Fruit fly (Drosophila melanogaster) whole organism, embryonic: Measurements from ENCODE around the gene CG7402.

Source experiments
- Ada2b ChIP-seq: fragments of 200-800 bp; sonication (Bioruptor generic); IDR thresholded peaks from 2 replicates; pipeline ENCODE4 v1.3.6; 2022; ENCODE audit warnings: missing biosample characterization, missing genetic modification characterization
- Atf-2 ChIP-seq: fragments of 200-800 bp; sonication (Bioruptor generic); optimal IDR thresholded peaks from 2 replicates; lab custom pipeline; 2016; ENCODE audit warnings: missing biosample characterization, missing genetic modification characterization
- CG10274 ChIP-seq: fragments of 200-800 bp; sonication (Bioruptor generic); optimal IDR thresholded peaks from 3 replicates; lab custom pipeline; 2017; ENCODE audit warnings: missing biosample characterization, mild to moderate bottlenecking, missing genetic modification characterization
- CG11456 ChIP-seq: fragments of 200-800 bp; sonication (Bioruptor generic); IDR thresholded peaks from 3 replicates; pipeline ENCODE4 v1.3.6; 2022; ENCODE audit warnings: missing biosample characterization, missing genetic modification characterization
- CG11560 ChIP-seq: fragments of 200-800 bp; sonication (Bioruptor generic); IDR thresholded peaks from 3 replicates; pipeline ENCODE4 v1.3.6; 2022; ENCODE audit warnings: missing biosample characterization, missing genetic modification characterization
- CG12236 ChIP-seq: fragments of 200-800 bp; sonication (Bioruptor generic); optimal IDR thresholded peaks from 2 replicates; lab custom pipeline; 2016; ENCODE audit warnings: missing biosample characterization, missing genetic modification characterization
- CG15011 ChIP-seq: fragments of 200-800 bp; sonication (Bioruptor generic); optimal IDR thresholded peaks from 3 replicates; lab custom pipeline; 2018; ENCODE audit warnings: missing biosample characterization, mild to moderate bottlenecking, missing genetic modification characterization
- CG15514 ChIP-seq: fragments of 200-800 bp; sonication (Bioruptor generic); optimal IDR thresholded peaks from 3 replicates; lab custom pipeline; 2017; ENCODE audit warnings: missing biosample characterization, missing genetic modification characterization, mild to moderate bottlenecking, moderate library complexity, missing genetic modification reagents
- CG18262 ChIP-seq: fragments of 200-800 bp; optimal IDR thresholded peaks from 3 replicates; lab custom pipeline; 2019; ENCODE audit warnings: missing biosample characterization, mild to moderate bottlenecking, missing genetic modification characterization, moderate library complexity
- CG30431 ChIP-seq: fragments of 200-800 bp; sonication (Bioruptor generic); optimal IDR thresholded peaks from 2 replicates; lab custom pipeline; 2017; ENCODE audit warnings: missing biosample characterization, missing genetic modification characterization
- CG31388 ChIP-seq: fragments of 200-800 bp; sonication (Bioruptor generic); optimal IDR thresholded peaks from 2 replicates; lab custom pipeline; 2016; ENCODE audit warnings: missing biosample characterization, missing genetic modification characterization
- CG3163 ChIP-seq: fragments of 200-800 bp; sonication (Bioruptor generic); optimal IDR thresholded peaks from 3 replicates; lab custom pipeline; 2016; ENCODE audit warnings: missing biosample characterization, missing genetic modification characterization
- CG3726 ChIP-seq: fragments of 200-800 bp; sonication (Bioruptor generic); IDR thresholded peaks from 3 replicates; pipeline ENCODE4, ENCODE4 v1.3.6; 2022; ENCODE audit warnings: missing biosample characterization, missing genetic modification characterization
- CG4820 ChIP-seq: fragments of 200-800 bp; sonication (Bioruptor generic); optimal IDR thresholded peaks from 3 replicates; lab custom pipeline; 2016; ENCODE audit warnings: missing biosample characterization, missing genetic modification characterization
- CG7839 ChIP-seq: fragments of 200-800 bp; sonication (Bioruptor generic); optimal IDR thresholded peaks from 3 replicates; lab custom pipeline; 2018; ENCODE audit warnings: missing biosample characterization, mild to moderate bottlenecking, missing genetic modification characterization, moderate library complexity
- CG7928 ChIP-seq: fragments of 200-800 bp; sonication (Bioruptor generic); optimal IDR thresholded peaks from 2 replicates; lab custom pipeline; 2017; ENCODE audit warnings: missing biosample characterization, mild to moderate bottlenecking, missing genetic modification characterization
- CG8290 ChIP-seq, 3 experiments: fragments of 200-800 bp; sonication (Bioruptor generic); optimal IDR thresholded peaks; 2 replicates each; lab custom pipeline; 2016 to 2019; ENCODE audit warnings: missing biosample characterization in 3 of 3, missing genetic modification characterization in 3 of 3, mild to moderate bottlenecking in 2 of 3, moderate library complexity in 1 of 3
- D19A ChIP-seq: fragments of 200-800 bp; optimal IDR thresholded peaks from 3 replicates; lab custom pipeline; 2019; ENCODE audit warnings: missing biosample characterization, mild to moderate bottlenecking, missing genetic modification characterization, moderate library complexity
- D19B ChIP-seq: fragments of 200-800 bp; sonication (Bioruptor generic); optimal IDR thresholded peaks from 2 replicates; lab custom pipeline; 2017; ENCODE audit warnings: missing biosample characterization, mild to moderate bottlenecking, missing genetic modification characterization
- E2f2 ChIP-seq: fragments of 200-800 bp; sonication (Bioruptor generic); IDR thresholded peaks from 2 replicates; pipeline ENCODE4 v1.3.6; 2022; ENCODE audit warnings: missing biosample characterization, missing genetic modification characterization
- Fer1 ChIP-seq: fragments of 200-800 bp; sonication (Bioruptor generic); optimal IDR thresholded peaks from 2 replicates; lab custom pipeline; 2017; ENCODE audit warnings: missing biosample characterization, mild to moderate bottlenecking, missing genetic modification characterization
- Hey ChIP-seq: fragments of 200-800 bp; sonication (Bioruptor generic); optimal IDR thresholded peaks from 3 replicates; lab custom pipeline; 2018; ENCODE audit warnings: missing biosample characterization, mild to moderate bottlenecking, missing genetic modification characterization
- HmgD ChIP-seq: fragments of 200-800 bp; sonication (Bioruptor generic); optimal IDR thresholded peaks from 3 replicates; lab custom pipeline; 2016; ENCODE audit warnings: missing biosample characterization, missing genetic modification characterization
- NfI ChIP-seq: fragments of 200-800 bp; sonication (Bioruptor generic); optimal IDR thresholded peaks from 3 replicates; lab custom pipeline; 2018; ENCODE audit warnings: missing biosample characterization, mild to moderate bottlenecking, missing genetic modification characterization, moderate library complexity
- Optix ChIP-seq: fragments of 200-800 bp; sonication (Bioruptor generic); IDR thresholded peaks from 3 replicates; pipeline ENCODE4 v1.3.6; 2022; ENCODE audit warnings: missing biosample characterization, missing genetic modification characterization
- Tbp ChIP-seq: fragments of >200 bp; optimal IDR thresholded peaks from 2 replicates; lab custom pipeline; 2018; ENCODE audit warnings: missing biosample characterization, missing genetic modification characterization
- Xrp1 ChIP-seq: fragments of 200-800 bp; sonication (Bioruptor generic); IDR thresholded peaks from 2 replicates; pipeline ENCODE4 v1.3.6; 2022; ENCODE audit warnings: missing biosample characterization, missing genetic modification characterization
- YL-1 ChIP-seq: fragments of 200-800 bp; sonication (Bioruptor generic); optimal IDR thresholded peaks from 3 replicates; lab custom pipeline; 2017; ENCODE audit warnings: missing biosample characterization, mild to moderate bottlenecking, missing genetic modification characterization
- bcd ChIP-seq: fragments of 200-800 bp; sonication (Bioruptor generic); optimal IDR thresholded peaks from 2 replicates; lab custom pipeline; 2017; ENCODE audit warnings: missing biosample characterization, mild to moderate bottlenecking, missing genetic modification characterization
- cad ChIP-seq: fragments of >200 bp; optimal IDR thresholded peaks from 2 replicates; lab custom pipeline; 2017; ENCODE audit warnings: missing biosample characterization, missing genetic modification characterization
- dati ChIP-seq: fragments of 200-800 bp; sonication (Bioruptor generic); IDR thresholded peaks from 2 replicates; pipeline ENCODE4 v1.3.6; 2022; ENCODE audit warnings: missing biosample characterization, missing genetic modification characterization
- dm ChIP-seq: fragments of 200-800 bp; sonication (Bioruptor generic); optimal IDR thresholded peaks from 3 replicates; lab custom pipeline; 2016; ENCODE audit warnings: missing biosample characterization, missing genetic modification characterization
- fd102C ChIP-seq: fragments of 200-800 bp; sonication (Bioruptor generic); optimal IDR thresholded peaks from 2 replicates; lab custom pipeline; 2018; ENCODE audit warnings: missing biosample characterization, mild to moderate bottlenecking, missing genetic modification characterization, moderate library complexity
- fru ChIP-seq: fragments of >200 bp; optimal IDR thresholded peaks from 2 replicates; lab custom pipeline; 2017
- gcm ChIP-seq: fragments of 200-800 bp; sonication (Bioruptor generic); optimal IDR thresholded peaks from 2 replicates; lab custom pipeline; 2019; ENCODE audit warnings: missing biosample characterization, mild to moderate bottlenecking, missing genetic modification characterization, moderate library complexity
- gcm2 ChIP-seq: fragments of 200-800 bp; sonication (Bioruptor generic); optimal IDR thresholded peaks from 2 replicates; lab custom pipeline; 2016; ENCODE audit warnings: missing biosample characterization, missing genetic modification characterization
- gt ChIP-seq: fragments of 200-800 bp; sonication (Bioruptor generic); IDR thresholded peaks from 2 replicates; pipeline ENCODE4 v1.3.6; 2022; ENCODE audit warnings: missing biosample characterization, missing genetic modification characterization
- her ChIP-seq: fragments of 200-800 bp; sonication (Bioruptor generic); optimal IDR thresholded peaks from 2 replicates; lab custom pipeline; 2016; ENCODE audit warnings: missing biosample characterization, missing genetic modification characterization
- kah ChIP-seq: fragments of 200-800 bp; sonication (Bioruptor generic); optimal IDR thresholded peaks from 2 replicates; lab custom pipeline; 2018; ENCODE audit warnings: missing biosample characterization, mild to moderate bottlenecking, missing genetic modification characterization
- kay ChIP-seq: fragments of 200-800 bp; sonication (Bioruptor generic); optimal IDR thresholded peaks from 2 replicates; lab custom pipeline; 2016; ENCODE audit warnings: missing biosample characterization, missing genetic modification characterization
- lbe ChIP-seq: fragments of 200-800 bp; sonication (Bioruptor generic); optimal IDR thresholded peaks from 2 replicates; lab custom pipeline; 2016; ENCODE audit warnings: missing biosample characterization, mild to moderate bottlenecking, missing genetic modification characterization
- nom ChIP-seq: fragments of 200-800 bp; sonication (Bioruptor generic); optimal IDR thresholded peaks from 2 replicates; lab custom pipeline; 2017; ENCODE audit warnings: missing biosample characterization, missing genetic modification characterization, mild to moderate bottlenecking, moderate library complexity, missing genetic modification reagents
- pfk ChIP-seq: fragments of 200-800 bp; sonication (Bioruptor generic); optimal IDR thresholded peaks from 2 replicates; lab custom pipeline; 2018; ENCODE audit warnings: missing biosample characterization, mild to moderate bottlenecking, missing genetic modification characterization, moderate library complexity
- pnt ChIP-seq: fragments of 200-800 bp; sonication (Bioruptor generic); optimal IDR thresholded peaks from 3 replicates; lab custom pipeline; 2016; ENCODE audit warnings: missing biosample characterization, missing genetic modification characterization
- pzg ChIP-seq: fragments of 200-800 bp; sonication (Bioruptor generic); optimal IDR thresholded peaks from 3 replicates; lab custom pipeline; 2018; ENCODE audit warnings: missing biosample characterization, mild to moderate bottlenecking, missing genetic modification characterization, moderate library complexity
- ranshi ChIP-seq: fragments of 200-800 bp; sonication (Bioruptor generic); IDR thresholded peaks from 2 replicates; pipeline ENCODE4 v1.3.6; 2022; ENCODE audit warnings: missing biosample characterization, missing genetic modification characterization
- salm ChIP-seq: fragments of 200-800 bp; sonication (Bioruptor generic); optimal IDR thresholded peaks from 2 replicates; lab custom pipeline; 2018; ENCODE audit warnings: missing biosample characterization, mild to moderate bottlenecking, missing genetic modification characterization
- shn ChIP-seq: fragments of 200-800 bp; sonication (Bioruptor generic); optimal IDR thresholded peaks from 3 replicates; lab custom pipeline; 2016; ENCODE audit warnings: missing biosample characterization, missing genetic modification characterization
- vnd ChIP-seq: fragments of 200-800 bp; sonication (Bioruptor generic); IDR thresholded peaks from 3 replicates; pipeline ENCODE4 v1.3.6; 2022; ENCODE audit warnings: missing biosample characterization, missing genetic modification characterization; ENCODE audit not compliant: partially characterized antibody
- wdn ChIP-seq: fragments of 200-800 bp; sonication (Bioruptor generic); IDR thresholded peaks from 2 replicates; pipeline ENCODE4 v1.3.6; 2022; ENCODE audit warnings: missing biosample characterization, missing genetic modification characterization
- zen ChIP-seq: fragments of 200-800 bp; sonication (Bioruptor generic); optimal IDR thresholded peaks from 3 replicates; lab custom pipeline; 2018; ENCODE audit warnings: missing biosample characterization, mild to moderate bottlenecking, missing genetic modification characterization, moderate library complexity
- zfh2 ChIP-seq: fragments of 200-800 bp; sonication (Bioruptor generic); optimal IDR thresholded peaks from 2 replicates; lab custom pipeline; 2016; ENCODE audit warnings: missing biosample characterization, missing genetic modification characterization

The CG7402 gene

dm6 chr3L:17912448-17912847 is 24.9 kb downstream of the CG7402 start, which contains the start of gene CG5290 (continued):
- peak; percentile 3 for TF ChIP-seq shn
- no peak for TF ChIP-seq Atf-2 (GFP tag; lab: Kevin White, UChicago)
- TF ChIP-seq wdn (GFP tag; lab: Robert Waterston, UW): no peak
- TF ChIP-seq CG7839 (tag; lab: Kevin White, UChicago): peak; percentile 9
- TF ChIP-seq Ada2b: no peak
- no peak for TF ChIP-seq D19A (tag; lab: Kevin White, UChicago)
- TF ChIP-seq her (GFP tag; lab: Kevin White, UChicago): peak; percentile 32
- TF ChIP-seq D19B (GFP tag; lab: Kevin White, UChicago): no peak
- TF ChIP-seq cad: no peak
- no peak for TF ChIP-seq Xrp1 (GFP tag; lab: Robert Waterston, UW)
- no peak for TF ChIP-seq fd102C (GFP tag; lab: Kevin White, UChicago)
- TF ChIP-seq HmgD (GFP tag; lab: Kevin White, UChicago): no peak
- peak; percentile 31 for TF ChIP-seq CG3163
- TF ChIP-seq CG7928 (GFP tag; lab: Kevin White, UChicago): no peak
- no peak for TF ChIP-seq lbe (GFP tag; lab: Kevin White, UChicago)
- TF ChIP-seq CG11456 (GFP tag; lab: Robert Waterston, UW): no peak
- TF ChIP-seq CG12236 (GFP tag; lab: Kevin White, UChicago): peak; percentile 24
- TF ChIP-seq CG30431: no peak
- no peak for TF ChIP-seq kay (GFP tag; lab: Kevin White, UChicago)
- no peak for TF ChIP-seq CG31388 (GFP tag; lab: Kevin White, UChicago)
- TF ChIP-seq zfh2 (GFP tag; lab: Kevin White, UChicago): peak; percentile 43
- TF ChIP-seq CG3726 (GFP tag; lab: Robert Waterston, UW): no peak
- TF ChIP-seq YL-1 (GFP tag; lab: Kevin White, UChicago): no peak
- TF ChIP-seq salm (tag; lab: Kevin White, UChicago): no peak
- no peak for TF ChIP-seq CG18262 (tag; lab: Kevin White, UChicago)
- TF ChIP-seq CG4820 (GFP tag; lab: Kevin White, UChicago): peak; percentile 1
- TF ChIP-seq CG11560: no peak
- peak; percentile 87 for TF ChIP-seq CG15514 (GFP tag; lab: Kevin White, UChicago)
- TF ChIP-seq Tbp: no peak
- no peak for TF ChIP-seq nom (GFP tag; lab: Kevin White, UChicago)
- no peak for TF ChIP-seq pfk (GFP tag; lab: Kevin White, UChicago)
- TF ChIP-seq gcm2 (GFP tag; lab: Kevin White, UChicago): no peak
- TF ChIP-seq dm (GFP tag; lab: Kevin White, UChicago): peak; percentile 17
- TF ChIP-seq Hey: no peak
- TF ChIP-seq gcm (GFP tag; lab: Kevin White, UChicago): no peak
- TF ChIP-seq Fer1 (GFP tag; lab: Kevin White, UChicago): peak; percentile 6
- TF ChIP-seq dati (GFP tag; lab: Robert Waterston, UW): no peak
- no peak for TF ChIP-seq fru (lab: Kevin White, UChicago)
- TF ChIP-seq NfI (GFP tag; lab: Kevin White, UChicago): peak; percentile 7
- no peak for TF ChIP-seq bcd
- peak; percentile 93 for TF ChIP-seq E2f2 (GFP tag; lab: Robert Waterston, UW)
- peak; percentile 71 for TF ChIP-seq pzg
- TF ChIP-seq CG15011: no peak
- TF ChIP-seq CG10274: no peak
- no peak for TF ChIP-seq gt
- no peak for TF ChIP-seq kah (GFP tag; lab: Kevin White, UChicago)
- TF ChIP-seq pnt (GFP tag; lab: Kevin White, UChicago): no peak
- TF ChIP-seq zen (tag; lab: Kevin White, UChicago): peak; percentile 7
- TF ChIP-seq Optix (GFP tag; lab: Robert Waterston, UW): no peak
- no peak for TF ChIP-seq ranshi
- peak; percentile 4 for TF ChIP-seq CG8290 (GFP tag; optimal IDR thresholded peaks at IDR 0.05; lab: Kevin White, UChicago)
- peak in 1 of 2 experiments; percentile 1 for TF ChIP-seq CG8290 (tag; optimal IDR thresholded peaks at IDR 0.05; lab: Kevin White, UChicago)
- peak; percentile 54; the same call in 2 of the 3 replicates for TF ChIP-seq vnd (GFP tag; lab: Robert Waterston, UW)
